Worm (Caenorhabditis elegans): ENCODE data around the gene Y48E1B.3.

Y48E1B.3 gene

DNA sequence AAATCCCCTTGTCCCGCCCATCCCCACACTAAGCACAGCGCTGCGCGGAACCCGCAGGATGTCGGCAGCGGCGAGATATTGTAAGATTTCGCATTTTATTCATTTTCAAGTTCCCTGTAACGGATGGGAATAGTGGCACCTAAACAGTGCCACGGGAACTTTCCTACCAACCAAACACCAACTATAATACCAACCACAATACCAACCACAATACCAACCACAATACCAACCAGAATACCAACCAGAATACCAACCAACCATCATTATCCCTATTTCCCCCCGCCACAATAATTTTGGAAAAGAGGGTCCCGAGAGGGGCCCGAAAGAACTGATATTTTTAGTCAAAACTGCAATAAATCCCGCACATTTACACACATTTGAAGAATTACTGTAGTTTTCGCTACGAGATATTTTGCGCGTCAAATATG is 45.8 kb downstream of the Y48E1B.3 start:
- TF ChIP-seq ama-1 (optimal IDR thresholded peaks at IDR 0.05) (peak; percentile 61), ceh-36 (tag; optimal IDR thresholded peaks at IDR 0.05) (no peak), hmg-4 (GFP tag; optimal IDR thresholded peaks at IDR 0.05) (peak; percentile 8), ceh-13 (GFP tag; optimal IDR thresholded peaks at IDR 0.05) (no peak)

- TF ChIP-seq hmbx-1 (tag; optimal IDR thresholded peaks at IDR 0.05), result no peak
- TF ChIP-seq ceh-13 (GFP tag; optimal IDR thresholded peaks at IDR 0.05), result no peak
- no peak for TF ChIP-seq ets-7 (tag; optimal IDR thresholded peaks at IDR 0.05)
- TF ChIP-seq aly-1 (tag; optimal IDR thresholded peaks at IDR 0.05), result no peak
- TF ChIP-seq pes-1 (GFP tag; IDR thresholded peaks at IDR 0.05), result no peak
- TF ChIP-seq flt-1 (GFP tag; IDR thresholded peaks at IDR 0.05), result no peak
- TF ChIP-seq ceh-36 (tag; optimal IDR thresholded peaks at IDR 0.05), result no peak
- no peak for TF ChIP-seq sea-1 (GFP tag; conservative IDR thresholded peaks at IDR 0.05)
- no peak for TF ChIP-seq scrt-1 (GFP tag; IDR thresholded peaks at IDR 0.05)
- TF ChIP-seq tbx-37 (GFP tag; conservative IDR thresholded peaks at IDR 0.05), result no peak
- no peak for TF ChIP-seq ama-1 (optimal IDR thresholded peaks at IDR 0.05)
- no peak for TF ChIP-seq hnd-1 (tag; optimal IDR thresholded peaks at IDR 0.05)
- no peak for TF ChIP-seq B0310.2 (tag; optimal IDR thresholded peaks at IDR 0.05)
- TF ChIP-seq F13C5.2 (tag; optimal IDR thresholded peaks at IDR 0.05), result no peak
- no peak for TF ChIP-seq hmg-4 (GFP tag; optimal IDR thresholded peaks at IDR 0.05)
- no peak for TF ChIP-seq tbx-11 (GFP tag; IDR thresholded peaks at IDR 0.05)
- no peak for TF ChIP-seq tra-4 (tag; optimal IDR thresholded peaks at IDR 0.05)
Observed at ce11 chrII:13521179-13521616, 46.6 kb downstream of the Y48E1B.3 start.

DNA sequence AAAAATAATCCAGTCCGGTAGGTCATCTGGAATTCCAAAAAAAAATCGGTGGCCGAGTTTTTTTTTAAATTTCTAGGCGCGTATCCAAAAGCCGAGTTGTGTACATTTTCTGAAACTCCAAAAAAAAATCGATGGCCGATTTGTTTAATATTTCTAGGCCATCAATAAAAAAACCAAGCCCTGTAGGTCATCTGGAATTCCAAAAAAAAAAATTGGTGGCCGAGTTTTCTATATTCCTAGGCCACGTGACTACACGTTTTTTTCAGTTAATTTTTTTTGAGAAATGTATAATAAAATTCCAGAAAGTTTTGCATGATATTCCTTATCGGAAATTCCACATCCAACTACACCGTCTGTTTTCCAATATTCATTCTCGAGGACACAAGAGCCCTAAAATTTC is 50.2 kb downstream of the Y48E1B.3 start, which contains the start of gene sre-45:
sre-45 (plus strand) TSS at position 301 of the 400 bp plus-strand sequence.
- TF ChIP-seq hmg-4 (GFP tag; optimal IDR thresholded peaks at IDR 0.05) (no peak), ceh-36 (tag; optimal IDR thresholded peaks at IDR 0.05) (no peak), ets-7 (tag; optimal IDR thresholded peaks at IDR 0.05) (no peak), scrt-1 (GFP tag; IDR thresholded peaks at IDR 0.05) (no peak), F13C5.2 (tag; optimal IDR thresholded peaks at IDR 0.05) (no peak), tbx-37 (GFP tag; conservative IDR thresholded peaks at IDR 0.05) (no peak), ama-1 (optimal IDR thresholded peaks at IDR 0.05) (no peak), B0310.2 (tag; optimal IDR thresholded peaks at IDR 0.05) (no peak), ceh-13 (GFP tag; optimal IDR thresholded peaks at IDR 0.05) (no peak), tra-4 (tag; optimal IDR thresholded peaks at IDR 0.05) (no peak), hnd-1 (tag; optimal IDR thresholded peaks at IDR 0.05) (no peak)

DNA sequence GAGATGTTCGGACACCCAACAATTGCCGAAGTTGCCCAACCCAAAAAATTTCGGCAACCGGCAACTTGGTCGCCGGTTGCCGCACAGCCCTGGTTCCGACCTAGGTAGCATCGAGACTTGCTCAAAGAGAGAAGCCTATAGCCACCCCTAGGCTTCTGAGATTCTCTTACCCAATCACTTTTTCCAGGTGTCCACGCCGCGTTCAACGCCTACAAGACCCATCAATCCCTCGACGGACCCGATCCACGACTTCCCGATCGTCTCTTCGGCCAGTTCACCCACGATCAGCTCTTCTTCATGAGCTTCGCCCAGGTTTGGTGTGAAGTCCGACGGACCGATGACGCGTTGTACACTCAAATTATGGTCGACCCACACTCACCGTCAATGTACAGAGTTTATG is 52.0 kb downstream of the Y48E1B.3 start:
- TF ChIP-seq ets-7 (tag; optimal IDR thresholded peaks at IDR 0.05) (no peak), F13C5.2 (tag; optimal IDR thresholded peaks at IDR 0.05) (no peak), pes-1 (GFP tag; IDR thresholded peaks at IDR 0.05) (no peak), tra-4 (tag; optimal IDR thresholded peaks at IDR 0.05) (no peak), hnd-1 (tag; optimal IDR thresholded peaks at IDR 0.05) (no peak), hmbx-1 (tag; optimal IDR thresholded peaks at IDR 0.05) (no peak), ceh-36 (tag; optimal IDR thresholded peaks at IDR 0.05) (no peak), hmg-4 (GFP tag; optimal IDR thresholded peaks at IDR 0.05) (no peak), scrt-1 (GFP tag; IDR thresholded peaks at IDR 0.05) (no peak), ceh-13 (GFP tag; optimal IDR thresholded peaks at IDR 0.05) (no peak), ama-1 (optimal IDR thresholded peaks at IDR 0.05) (no peak), sea-1 (GFP tag; conservative IDR thresholded peaks at IDR 0.05) (no peak), aly-1 (tag; optimal IDR thresholded peaks at IDR 0.05) (no peak)

- TF ChIP-seq ceh-13 (GFP tag; optimal IDR thresholded peaks at IDR 0.05) (no peak), hnd-1 (tag; optimal IDR thresholded peaks at IDR 0.05) (no peak), scrt-1 (GFP tag; IDR thresholded peaks at IDR 0.05) (no peak), hmbx-1 (tag; optimal IDR thresholded peaks at IDR 0.05) (no peak), sea-1 (GFP tag; conservative IDR thresholded peaks at IDR 0.05) (no peak), hmg-4 (GFP tag; optimal IDR thresholded peaks at IDR 0.05) (no peak), tbx-37 (GFP tag; conservative IDR thresholded peaks at IDR 0.05) (no peak), pes-1 (GFP tag; IDR thresholded peaks at IDR 0.05) (no peak), flt-1 (GFP tag; IDR thresholded peaks at IDR 0.05) (no peak), tbx-11 (GFP tag; IDR thresholded peaks at IDR 0.05) (no peak), tra-4 (tag; optimal IDR thresholded peaks at IDR 0.05) (no peak), ama-1 (optimal IDR thresholded peaks at IDR 0.05) (no peak), B0310.2 (tag; optimal IDR thresholded peaks at IDR 0.05) (no peak), F13C5.2 (tag; optimal IDR thresholded peaks at IDR 0.05) (no peak)
Observed at ce11 chrII:13508607-13509006, 59.2 kb downstream of the Y48E1B.3 start.

ce11 chrII:13507535-13507934 is 60.2 kb downstream of the Y48E1B.3 start, which contains the start of gene nep-17:
TSS of gene nep-17 (plus strand) at chrII:13507819.
- TF ChIP-seq hnd-1 (tag; optimal IDR thresholded peaks at IDR 0.05) (no peak), ceh-13 (GFP tag; optimal IDR thresholded peaks at IDR 0.05) (no peak), hmg-4 (GFP tag; optimal IDR thresholded peaks at IDR 0.05) (no peak), flt-1 (GFP tag; IDR thresholded peaks at IDR 0.05) (no peak)

- TF ChIP-seq hnd-1 (tag; optimal IDR thresholded peaks at IDR 0.05) (no peak), sea-1 (GFP tag; conservative IDR thresholded peaks at IDR 0.05) (no peak), ama-1 (optimal IDR thresholded peaks at IDR 0.05) (no peak), tra-4 (tag; optimal IDR thresholded peaks at IDR 0.05) (no peak), tbx-37 (GFP tag; conservative IDR thresholded peaks at IDR 0.05) (no peak), hmbx-1 (tag; optimal IDR thresholded peaks at IDR 0.05) (no peak), B0310.2 (tag; optimal IDR thresholded peaks at IDR 0.05) (no peak), ceh-36 (tag; optimal IDR thresholded peaks at IDR 0.05) (no peak), hmg-4 (GFP tag; optimal IDR thresholded peaks at IDR 0.05) (no peak), pes-1 (GFP tag; IDR thresholded peaks at IDR 0.05) (no peak), ceh-13 (GFP tag; optimal IDR thresholded peaks at IDR 0.05) (no peak), ets-7 (tag; optimal IDR thresholded peaks at IDR 0.05) (no peak), F13C5.2 (tag; optimal IDR thresholded peaks at IDR 0.05) (no peak), tbx-11 (GFP tag; IDR thresholded peaks at IDR 0.05) (no peak), scrt-1 (GFP tag; IDR thresholded peaks at IDR 0.05) (no peak), flt-1 (GFP tag; IDR thresholded peaks at IDR 0.05) (no peak), aly-1 (tag; optimal IDR thresholded peaks at IDR 0.05) (no peak)
Observed at ce11 chrII:13505977-13506568, 61.7 kb downstream of the Y48E1B.3 start.
